Worm (Caenorhabditis elegans): ENCODE results near the gene myo-6.

DNA sequence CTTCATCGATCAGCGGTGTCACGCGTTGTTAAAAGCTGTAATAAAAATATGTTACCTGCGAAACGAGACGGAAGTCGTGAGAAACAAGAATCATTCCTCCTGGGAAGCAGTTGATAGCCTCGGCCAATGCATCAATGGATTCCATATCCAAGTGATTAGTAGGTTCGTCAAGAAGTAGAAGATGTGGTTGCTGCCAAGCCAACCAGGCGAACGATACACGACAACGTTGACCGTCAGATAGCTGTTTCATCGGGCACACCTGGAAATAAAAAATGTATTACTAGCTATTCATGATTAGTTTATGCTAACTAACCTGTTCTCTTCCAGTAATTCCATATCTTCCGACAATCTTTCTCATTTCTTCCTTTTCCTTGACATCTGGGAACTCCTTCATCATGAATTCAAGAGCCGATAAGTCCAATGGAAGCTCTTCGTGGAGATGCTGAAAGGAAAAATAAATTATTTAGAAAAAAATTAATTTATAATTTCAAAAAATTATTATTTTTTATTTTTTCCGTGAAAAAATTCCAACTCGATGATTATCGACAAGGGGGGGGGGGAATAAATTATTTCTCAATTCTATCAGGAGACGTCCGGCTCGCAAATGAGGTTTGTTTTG lies 49.5 kb downstream of the myo-6 start, which contains the start of gene tag-164:
- TF ChIP-seq lin-39 (tag; optimal IDR thresholded peaks at IDR 0.05) (no peak), fos-1 (tag; optimal IDR thresholded peaks at IDR 0.05) (no peak), C34B4.2 (tag; optimal IDR thresholded peaks at IDR 0.05) (no peak), dpl-1 (GFP tag; optimal IDR thresholded peaks at IDR 0.05) (no peak), nhr-76 (tag; optimal IDR thresholded peaks at IDR 0.05) (no peak), lin-15B (tag; optimal IDR thresholded peaks at IDR 0.05) (no peak)
